Worm (Caenorhabditis elegans) whole organism, L3 larva: Measurements from ENCODE around the gene npr-37.

ENCODE experiments used
- ZK546.5 ChIP-seq: sonication (generic microtip); optimal IDR thresholded peaks from 2 replicates; lab custom pipeline; 2017; ENCODE audit warnings: missing biosample characterization, missing genetic modification characterization
- ama-1 ChIP-seq: fragments of 150-350 bp; optimal IDR thresholded peaks from 2 replicates; lab custom pipeline; 2018
- ceh-16 ChIP-seq: sonication (generic microtip); optimal IDR thresholded peaks from 2 replicates; lab custom pipeline; 2017; ENCODE audit warnings: missing biosample characterization, missing genetic modification characterization
- ceh-28 ChIP-seq: fragments of 150-350 bp; optimal IDR thresholded peaks from 2 replicates; lab custom pipeline; 2014; ENCODE audit warnings: missing biosample characterization, missing genetic modification reagents, missing genetic modification characterization
- ceh-82 ChIP-seq: fragments of 150-350 bp; optimal IDR thresholded peaks from 2 replicates; lab custom pipeline; 2014; ENCODE audit warnings: missing biosample characterization, missing genetic modification characterization
- ceh-9 ChIP-seq: sonication (generic microtip); optimal IDR thresholded peaks from 2 replicates; lab custom pipeline; 2018; ENCODE audit warnings: missing biosample characterization, missing genetic modification characterization
- daf-12 ChIP-seq: fragments of 150-350 bp; optimal IDR thresholded peaks from 2 replicates; lab custom pipeline; 2014; ENCODE audit warnings: missing biosample characterization, missing genetic modification reagents, missing genetic modification characterization
- egl-5 ChIP-seq: fragments of 150-350 bp; optimal IDR thresholded peaks from 2 replicates; lab custom pipeline; 2017; ENCODE audit warnings: missing biosample characterization, missing genetic modification reagents, missing genetic modification characterization, inconsistent platforms
- elt-1 ChIP-seq: fragments of 150-350 bp; optimal IDR thresholded peaks from 2 replicates; lab custom pipeline; 2014; ENCODE audit warnings: missing biosample characterization, missing genetic modification characterization
- elt-2 ChIP-seq: sonication (generic microtip); optimal IDR thresholded peaks from 2 replicates; lab custom pipeline; 2016; ENCODE audit warnings: missing genetic modification reagents, mild to moderate bottlenecking, missing genetic modification characterization, missing compliant biosample characterization
- elt-3 ChIP-seq, 3 experiments: fragments of 150-350 bp in 1 of 3; sonication (generic microtip) in 2 of 3; optimal IDR thresholded peaks; 2 replicates in 2 of 3; 4 replicates in 1 of 3; lab custom pipeline; 2014 to 2017; ENCODE audit warnings: missing biosample characterization in 3 of 3, missing genetic modification characterization in 3 of 3
- hmg-11 ChIP-seq: sonication (generic microtip); optimal IDR thresholded peaks from 2 replicates; lab custom pipeline; 2016; ENCODE audit warnings: missing genetic modification characterization, missing compliant biosample characterization
- jun-1 ChIP-seq: fragments of 150-350 bp; optimal IDR thresholded peaks from 2 replicates; lab custom pipeline; 2014; ENCODE audit warnings: missing biosample characterization, missing genetic modification reagents, missing genetic modification characterization
- lin-15B ChIP-seq: fragments of 150-350 bp; optimal IDR thresholded peaks from 2 replicates; lab custom pipeline; 2014; ENCODE audit warnings: missing biosample characterization, missing genetic modification characterization
- lsy-12 ChIP-seq: sonication (generic microtip); optimal IDR thresholded peaks from 2 replicates; lab custom pipeline; 2016; ENCODE audit warnings: mild to moderate bottlenecking, missing genetic modification characterization, missing compliant biosample characterization
- mdl-1 ChIP-seq: fragments of 150-350 bp; optimal IDR thresholded peaks from 2 replicates; lab custom pipeline; 2014; ENCODE audit warnings: missing biosample characterization, missing genetic modification characterization
- mml-1 ChIP-seq: fragments of 150-350 bp; sonication (generic microtip); optimal IDR thresholded peaks from 3 replicates; lab custom pipeline; 2014; ENCODE audit warnings: missing biosample characterization, missing genetic modification characterization
- nfya-1 ChIP-seq: sonication (generic microtip); optimal IDR thresholded peaks from 2 replicates; lab custom pipeline; 2017; ENCODE audit warnings: missing genetic modification characterization, mild to moderate bottlenecking, missing compliant biosample characterization, antibody characterized with exemption, moderate library complexity; ENCODE audit not compliant: insufficient read depth
- nhr-11 ChIP-seq: fragments of 150-350 bp; optimal IDR thresholded peaks from 2 replicates; lab custom pipeline; 2014; ENCODE audit warnings: missing biosample characterization, missing genetic modification characterization
- nhr-237 ChIP-seq: fragments of 150-350 bp; optimal IDR thresholded peaks from 2 replicates; lab custom pipeline; 2014; ENCODE audit warnings: missing biosample characterization, missing genetic modification characterization
- nhr-25 ChIP-seq: sonication (generic microtip); optimal IDR thresholded peaks from 2 replicates; lab custom pipeline; 2017; ENCODE audit warnings: missing biosample characterization, missing genetic modification characterization
- nhr-28 ChIP-seq: fragments of 150-350 bp; optimal IDR thresholded peaks from 2 replicates; lab custom pipeline; 2014; ENCODE audit warnings: missing biosample characterization, missing genetic modification characterization
- nhr-76 ChIP-seq: fragments of 150-350 bp; sonication (generic microtip); optimal IDR thresholded peaks from 5 replicates; lab custom pipeline; 2014; ENCODE audit warnings: missing biosample characterization, missing genetic modification characterization
- nhr-77 ChIP-seq: fragments of 150-350 bp; optimal IDR thresholded peaks from 2 replicates; lab custom pipeline; 2014; ENCODE audit warnings: missing biosample characterization, missing genetic modification characterization
- pha-4 ChIP-seq: fragments of 150-350 bp; optimal IDR thresholded peaks from 2 replicates; lab custom pipeline; 2014; ENCODE audit warnings: missing biosample characterization, missing genetic modification reagents, missing genetic modification characterization
- pqm-1 ChIP-seq: fragments of 150-350 bp; optimal IDR thresholded peaks from 2 replicates; lab custom pipeline; 2017; ENCODE audit warnings: missing biosample characterization, missing genetic modification characterization, inconsistent platforms
- sea-2 ChIP-seq: fragments of 150-350 bp; sonication (generic microtip); optimal IDR thresholded peaks from 4 replicates; lab custom pipeline; 2014; ENCODE audit warnings: missing biosample characterization, missing genetic modification reagents, missing genetic modification characterization
- skn-1 ChIP-seq: fragments of 150-350 bp; optimal IDR thresholded peaks from 2 replicates; lab custom pipeline; 2014; ENCODE audit warnings: missing biosample characterization, missing genetic modification characterization
- snpc-4 ChIP-seq: fragments of 150-350 bp; optimal IDR thresholded peaks from 2 replicates; lab custom pipeline; 2014; ENCODE audit warnings: missing biosample characterization, missing genetic modification characterization
- unc-62 ChIP-seq: fragments of 150-350 bp; sonication (generic microtip); optimal IDR thresholded peaks from 4 replicates; lab custom pipeline; 2014; ENCODE audit warnings: missing biosample characterization, missing genetic modification reagents, missing genetic modification characterization
- ztf-11 ChIP-seq: fragments of 150-350 bp; optimal IDR thresholded peaks from 2 replicates; lab custom pipeline; 2014; ENCODE audit warnings: missing biosample characterization, missing genetic modification characterization
- ztf-4 ChIP-seq: fragments of 150-350 bp; optimal IDR thresholded peaks from 2 replicates; lab custom pipeline; 2014; ENCODE audit warnings: missing biosample characterization, missing genetic modification characterization

The npr-37 gene

DNA sequence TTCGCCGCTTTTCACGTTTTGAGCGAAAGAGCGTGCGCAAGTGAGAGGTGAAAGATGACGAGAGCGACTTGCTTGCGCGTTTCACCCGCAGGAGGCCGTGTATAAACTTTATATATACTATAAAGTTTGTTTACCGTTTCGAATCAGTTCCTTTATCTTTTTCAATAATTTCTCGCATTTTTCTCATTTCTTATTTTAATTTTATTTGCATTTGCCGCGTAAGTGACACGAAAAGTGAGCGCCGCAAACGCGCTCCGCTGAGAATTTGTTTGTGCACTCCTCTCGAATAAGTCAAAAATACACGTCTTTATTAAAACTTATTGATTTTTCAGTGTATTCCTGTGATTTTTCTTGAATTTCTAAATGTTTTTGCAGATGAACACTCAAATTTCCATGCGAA is 37.3 kb downstream of the npr-37 start, which contains the start of gene mrpl-55 (continued):
- peak; percentile 69 for TF ChIP-seq lsy-12 (tag; lab: Kevin White, UChicago)
- TF ChIP-seq ama-1 = no peak
- TF ChIP-seq nhr-77 (tag; lab: Kevin White, UChicago) = peak; percentile 60
- peak; percentile 52 for TF ChIP-seq ceh-82
- TF ChIP-seq ztf-4 (tag; lab: Kevin White, UChicago) = no peak
- no peak for TF ChIP-seq mdl-1 (tag; lab: Kevin White, UChicago)
- TF ChIP-seq hmg-11 (tag; lab: Kevin White, UChicago) = no peak
- TF ChIP-seq elt-2 (tag; lab: Kevin White, UChicago) = peak; percentile 45
- TF ChIP-seq jun-1 (tag; lab: Kevin White, UChicago) = peak; percentile 39

DNA sequence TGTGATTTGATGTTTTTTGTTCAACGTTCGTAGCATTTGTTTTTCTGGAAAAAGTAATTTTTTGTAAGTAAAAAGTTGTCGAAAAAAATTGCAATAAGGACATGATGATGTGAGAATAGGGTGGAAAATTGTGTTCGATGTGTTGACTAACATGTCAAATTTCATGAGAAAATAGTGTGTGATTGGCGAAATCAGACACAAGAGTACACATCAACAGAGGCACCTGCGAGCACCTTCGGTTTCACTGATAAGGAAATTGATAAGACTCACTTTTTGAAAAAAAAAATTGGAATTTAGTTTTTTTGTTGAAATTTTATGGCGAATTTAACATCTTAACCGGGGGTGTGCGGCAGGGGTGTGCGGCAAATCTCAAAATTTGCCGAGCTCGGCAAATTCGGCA is 40.5 kb downstream of the npr-37 start, which contains the start of gene hum-8:
Gene hum-8, minus strand, starts transcription at position 46 of the 400 bp plus-strand sequence.
- TF ChIP-seq pha-4 (tag; lab: Kevin White, UChicago) (peak; percentile 67), jun-1 (tag; lab: Kevin White, UChicago) (no peak), elt-1 (tag; lab: Kevin White, UChicago) (no peak), snpc-4 (tag; lab: Kevin White, UChicago) (no peak), pqm-1 (tag; lab: Kevin White, UChicago) (peak; percentile 37), nhr-11 (tag; lab: Kevin White, UChicago) (no peak), nhr-25 (tag; lab: Kevin White, UChicago) (no peak), egl-5 (no peak), elt-2 (tag; lab: Kevin White, UChicago) (peak; percentile 86), nhr-237 (tag; lab: Kevin White, UChicago) (no peak), elt-3 (tag; optimal IDR thresholded peaks at IDR 0.05; lab: Kevin White, UChicago) (no peak)
- TF ChIP-seq, all 47 proteins: peak for 3

DNA sequence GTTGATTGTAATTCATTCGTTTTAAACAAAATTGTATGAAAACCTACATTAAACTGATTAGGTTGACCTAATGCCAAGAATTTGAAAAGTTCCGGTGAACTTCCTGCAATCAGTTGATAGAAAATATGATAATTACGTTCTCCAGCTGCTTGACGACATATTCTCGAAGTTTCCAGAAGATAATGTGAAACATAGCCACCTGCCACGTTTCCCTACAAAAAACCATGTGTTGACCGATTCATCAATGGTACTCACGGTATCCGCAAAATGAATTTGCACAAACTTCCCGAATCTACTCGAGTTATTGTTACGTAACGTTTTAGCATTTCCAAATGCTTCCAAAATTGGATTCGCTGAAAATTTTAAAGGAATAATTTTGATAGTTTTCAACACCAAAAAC is 42.6 kb downstream of the npr-37 start:
- TF ChIP-seq nhr-28 (tag; lab: Kevin White, UChicago) = no peak
- TF ChIP-seq skn-1 (tag; lab: Kevin White, UChicago) = no peak
- no peak for TF ChIP-seq nhr-77 (tag; lab: Kevin White, UChicago)
- TF ChIP-seq nhr-76 = no peak
- TF ChIP-seq nhr-11 (tag; lab: Kevin White, UChicago) = no peak
- no peak for TF ChIP-seq sea-2
- TF ChIP-seq unc-62 (GFP tag; lab: Kevin White, UChicago) = no peak
- TF ChIP-seq mml-1 (tag; lab: Kevin White, UChicago) = no peak
- no peak for TF ChIP-seq ZK546.5 (tag; lab: Kevin White, UChicago)
- TF ChIP-seq daf-12 (tag; lab: Kevin White, UChicago) = no peak
- no peak for TF ChIP-seq lin-15B
- TF ChIP-seq ceh-9 (tag; lab: Kevin White, UChicago) = no peak
- TF ChIP-seq ztf-11 (tag; lab: Kevin White, UChicago) = no peak
- TF ChIP-seq elt-3 (tag; optimal IDR thresholded peaks at IDR 0.05; lab: Kevin White, UChicago) = no peak
- no peak for TF ChIP-seq lsy-12 (tag; lab: Kevin White, UChicago)
- no peak for TF ChIP-seq jun-1 (tag; lab: Kevin White, UChicago)
- no peak for TF ChIP-seq nfya-1 (tag; lab: Kevin White, UChicago)
- TF ChIP-seq ceh-28 (tag; lab: Kevin White, UChicago) = no peak
- TF ChIP-seq, all 47 proteins: peak for 0

- TF ChIP-seq pqm-1 (tag; lab: Kevin White, UChicago) (peak; percentile 48), pha-4 (tag; lab: Kevin White, UChicago) (peak; percentile 26), elt-2 (tag; lab: Kevin White, UChicago) (peak; percentile 74), ceh-16 (tag; lab: Kevin White, UChicago) (no peak)
Observed at ce11 chrIV:428869-429268, 52.1 kb downstream of the npr-37 start, which contains the start of gene Y66H1A.5. Y66H1A.5 (minus strand) TSS chrIV:429133.

- TF ChIP-seq nhr-237 (tag; lab: Kevin White, UChicago) (no peak), nfya-1 (tag; lab: Kevin White, UChicago) (peak; percentile 28)
Observed at ce11 chrIV:427100-427908, 53.7 kb downstream of the npr-37 start.
